Worm (Caenorhabditis elegans): ENCODE results near the gene F54B11.4.

F54B11.4 gene

DNA sequence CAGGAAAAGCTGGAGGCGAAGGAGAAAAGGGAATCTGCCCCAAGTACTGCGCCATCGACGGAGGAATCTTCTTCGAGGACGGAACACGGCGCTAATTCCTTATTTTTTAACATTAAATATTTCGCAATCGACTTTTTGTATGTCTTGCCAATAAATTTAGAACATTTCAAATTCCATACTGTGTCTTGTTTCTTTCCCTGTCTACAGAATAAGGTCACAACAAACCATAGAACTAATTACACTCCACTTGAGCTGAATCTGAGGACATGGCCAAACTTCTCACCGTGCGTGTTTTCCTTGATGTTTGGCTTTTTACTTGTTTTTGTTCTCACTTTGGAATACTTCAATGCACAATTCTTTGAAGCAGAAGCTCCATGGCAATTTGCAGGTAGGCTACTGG is at the start of gene F54B11.4:
Gene F54B11.4, plus strand, starts transcription at position 301 of the 400 bp plus-strand sequence.
- TF ChIP-seq nhr-48 (tag; optimal IDR thresholded peaks at IDR 0.05) (no peak), nhr-11 (tag; optimal IDR thresholded peaks at IDR 0.05) (no peak), mdl-1 (tag; optimal IDR thresholded peaks at IDR 0.05) (no peak), Y75B8A.6 (GFP tag; IDR thresholded peaks at IDR 0.05) (no peak), cey-2 (tag; optimal IDR thresholded peaks at IDR 0.05; ENCODE audit: borderline replicate concordance, insufficient read depth) (no peak), zip-2 (tag; optimal IDR thresholded peaks at IDR 0.05) (no peak), hmg-1.1 (GFP tag; IDR thresholded peaks at IDR 0.05) (no peak), nhr-76 (tag; optimal IDR thresholded peaks at IDR 0.05) (no peak), tra-1 (GFP tag; IDR thresholded peaks at IDR 0.05) (no peak), Y48G9A.11 (GFP tag; IDR thresholded peaks at IDR 0.05) (no peak), lin-15B (tag; optimal IDR thresholded peaks at IDR 0.05) (no peak), jun-1 (tag; optimal IDR thresholded peaks at IDR 0.05) (no peak), ceh-82 (tag; optimal IDR thresholded peaks at IDR 0.05) (no peak), ceh-62 (tag; optimal IDR thresholded peaks at IDR 0.05) (no peak), unc-130 (GFP tag; optimal IDR thresholded peaks at IDR 0.05) (no peak), ztf-11 (tag; optimal IDR thresholded peaks at IDR 0.05) (no peak), snpc-4 (tag; optimal IDR thresholded peaks at IDR 0.05) (no peak), zag-1 (tag; optimal IDR thresholded peaks at IDR 0.05) (no peak)

DNA sequence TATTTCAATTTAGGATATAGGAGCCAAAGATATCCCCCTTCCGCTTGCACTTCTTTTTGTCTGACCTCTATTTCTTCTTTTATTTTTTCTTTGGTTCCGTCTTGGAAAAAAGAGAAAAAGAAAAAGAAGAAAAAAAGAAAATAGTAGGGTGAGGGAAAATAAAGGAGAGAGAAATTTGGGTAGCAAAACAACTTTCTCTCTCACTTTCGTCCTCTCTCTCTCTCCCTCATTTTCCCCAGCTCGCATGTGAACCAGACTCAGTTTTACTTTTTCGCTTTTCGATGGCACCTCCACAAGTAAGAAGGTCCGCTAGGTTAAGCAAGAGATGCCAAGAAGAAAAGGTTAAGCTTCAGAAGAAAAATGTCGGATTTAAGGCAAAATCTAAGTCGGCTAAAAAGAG is 49.7 kb upstream of the F54B11.4 start:
- TF ChIP-seq dmd-6 (GFP tag; IDR thresholded peaks at IDR 0.05) (0 out of 2 replicates have a peak, but pooled peaks have one; percentile 7), nhr-48 (tag; optimal IDR thresholded peaks at IDR 0.05) (no peak), nhr-237 (tag; optimal IDR thresholded peaks at IDR 0.05) (no peak), aha-1 (tag) (peak; percentile 65), nhr-25 (tag; optimal IDR thresholded peaks at IDR 0.05; ENCODE audit: borderline replicate concordance, insufficient read depth) (no peak), dmd-9 (GFP tag; IDR thresholded peaks at IDR 0.05) (no peak), D1046.2 (GFP tag; IDR thresholded peaks at IDR 0.05) (no peak), lsy-2 (tag; optimal IDR thresholded peaks at IDR 0.05) (peak in 1 of 2 experiments; percentile 8), fkh-10 (GFP tag; optimal IDR thresholded peaks at IDR 0.05) (peak; percentile 25), ama-1 (optimal IDR thresholded peaks at IDR 0.05) (peak; percentile 83), unc-130 (GFP tag; optimal IDR thresholded peaks at IDR 0.05) (no peak), mep-1 (tag; optimal IDR thresholded peaks at IDR 0.05) (peak; percentile 15)

DNA sequence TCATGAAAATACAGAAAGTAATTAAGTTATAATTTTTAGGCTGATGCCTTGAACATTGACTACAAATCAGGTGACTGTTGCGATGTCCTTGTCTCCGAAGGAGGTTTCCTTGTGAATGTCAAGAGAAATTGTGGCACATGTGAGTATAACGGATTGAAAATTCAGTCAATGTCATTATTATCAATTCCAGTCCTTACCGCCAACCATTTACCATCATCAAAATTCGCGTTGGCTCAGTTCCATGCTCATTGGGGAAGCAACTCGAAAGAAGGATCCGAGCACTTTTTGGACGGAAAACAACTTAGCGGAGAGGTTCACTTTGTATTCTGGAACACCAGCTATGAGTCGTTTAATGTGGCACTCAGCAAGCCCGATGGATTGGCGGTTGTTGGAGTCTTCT is 49.1 kb upstream of the F54B11.4 start:
- TF ChIP-seq ama-1 (optimal IDR thresholded peaks at IDR 0.05) (peak; percentile 95), F26F4.8 (GFP tag; conservative IDR thresholded peaks at IDR 0.05) (no peak), aha-1 (tag) (no peak), snpc-1.2 (GFP tag; IDR thresholded peaks at IDR 0.05) (no peak), hlh-30 (tag; optimal IDR thresholded peaks at IDR 0.05; ENCODE audit: insufficient read depth) (peak; percentile 9)

DNA sequence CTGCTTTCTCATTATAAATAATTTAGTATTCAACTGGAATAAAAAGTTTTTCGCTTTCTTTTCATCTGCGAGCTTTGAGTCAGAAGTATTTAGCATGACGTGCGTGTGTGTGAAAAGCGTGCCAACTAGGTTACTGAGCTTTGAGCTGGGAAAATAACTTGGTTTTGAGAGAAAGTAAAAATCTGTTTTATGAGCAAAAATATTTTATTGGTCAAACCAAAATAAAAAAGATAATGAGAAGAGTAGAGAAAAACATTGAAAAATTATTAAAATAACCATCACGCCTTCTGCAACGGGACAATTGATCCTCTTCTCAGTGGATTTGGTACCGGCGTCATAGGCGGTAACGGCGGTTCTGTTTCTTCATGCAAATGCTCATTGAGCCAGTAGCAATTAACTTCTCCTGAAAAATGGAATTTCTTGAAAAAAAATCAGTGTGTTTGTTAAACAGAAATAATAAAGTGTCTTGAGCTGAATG is 47.9 kb upstream of the F54B11.4 start:
- TF ChIP-seq attf-4 (tag; optimal IDR thresholded peaks at IDR 0.05) (no peak), mep-1 (tag; optimal IDR thresholded peaks at IDR 0.05) (peak; percentile 74), zfp-3 (GFP tag; conservative IDR thresholded peaks at IDR 0.05) (peak; percentile 72; the same call in 1 of the 2 replicates), nhr-28 (tag; optimal IDR thresholded peaks at IDR 0.05) (peak; percentile 57), lin-29 (GFP tag; IDR thresholded peaks at IDR 0.05) (0 out of 2 replicates have a peak, but pooled peaks have one; percentile 8), aha-1 (tag) (peak; percentile 51), tra-1 (GFP tag; IDR thresholded peaks at IDR 0.05) (0 out of 2 replicates have a peak, but pooled peaks have one; percentile 19), skn-1 (tag; optimal IDR thresholded peaks at IDR 0.05) (no peak), mdt-29 (GFP tag; IDR thresholded peaks at IDR 0.05) (peak; percentile 30; the same call in 1 of the 2 replicates), unc-62 (GFP tag; optimal IDR thresholded peaks at IDR 0.05 in 1 of 2) (peak in 1 of 2 experiments; percentile 76), unc-62 (tag; optimal IDR thresholded peaks at IDR 0.05) (no peak), daf-12 (tag; optimal IDR thresholded peaks at IDR 0.05) (no peak), T26A8.4 (GFP tag; IDR thresholded peaks at IDR 0.05) (no peak), dmd-9 (GFP tag; IDR thresholded peaks at IDR 0.05) (peak; percentile 58; the same call in 1 of the 2 replicates), dmd-6 (GFP tag; IDR thresholded peaks at IDR 0.05) (peak; percentile 9; the same call in 1 of the 2 replicates), ama-1 (optimal IDR thresholded peaks at IDR 0.05) (peak; percentile 97), egl-43 (GFP tag; IDR thresholded peaks at IDR 0.05) (no peak), lsy-2 (tag; optimal IDR thresholded peaks at IDR 0.05) (peak in 1 of 2 experiments; percentile 30)
